Worm (Caenorhabditis elegans) whole organism, L2 larva: Measurements from ENCODE around the gene D1086.21.
"Not testable (repeated sequence)": the region's sequence is repeated elsewhere in the genome, so short reads cannot be mapped to it uniquely, and the experiment has no call there.

Experiments used
- C34F6.9 ChIP-seq: fragments of 150-350 bp; optimal IDR thresholded peaks from 2 replicates; lab custom pipeline; 2014; ENCODE audit warnings: missing biosample characterization, missing genetic modification characterization
- F13H6.1 ChIP-seq: sonication (generic microtip); optimal IDR thresholded peaks from 2 replicates; lab custom pipeline; 2016; ENCODE audit warnings: missing genetic modification characterization, missing compliant biosample characterization
- R02D3.7 ChIP-seq: fragments of 150-350 bp; optimal IDR thresholded peaks from 2 replicates; lab custom pipeline; 2014; ENCODE audit warnings: missing biosample characterization, missing genetic modification characterization
- Y55F3AM.14 ChIP-seq: fragments of 200-800 bp; sonication (Bioruptor generic); optimal IDR thresholded peaks from 2 replicates; lab custom pipeline; 2018; ENCODE audit warnings: mild to moderate bottlenecking, missing genetic modification characterization, missing compliant biosample characterization
- ZK546.5 ChIP-seq: sonication (generic microtip); optimal IDR thresholded peaks from 2 replicates; lab custom pipeline; 2017; ENCODE audit warnings: missing biosample characterization, missing genetic modification characterization
- alr-1 ChIP-seq: fragments of 150-350 bp; optimal IDR thresholded peaks from 2 replicates; lab custom pipeline; 2014; ENCODE audit warnings: missing biosample characterization, missing genetic modification characterization
- aly-2 ChIP-seq: fragments of 150-350 bp; optimal IDR thresholded peaks from 2 replicates; lab custom pipeline; 2014; ENCODE audit warnings: missing biosample characterization, missing genetic modification characterization
- ama-1 ChIP-seq: fragments of 150-350 bp; optimal IDR thresholded peaks from 2 replicates; lab custom pipeline; 2018; ENCODE audit warnings: inconsistent platforms
- blmp-1 ChIP-seq: sonication (generic microtip); optimal IDR thresholded peaks from 2 replicates; lab custom pipeline; 2017; ENCODE audit warnings: missing genetic modification characterization, mild to moderate bottlenecking, missing compliant biosample characterization, antibody characterized with exemption, moderate library complexity; ENCODE audit not compliant: insufficient read depth
- ceh-16 ChIP-seq: fragments of 150-350 bp; optimal IDR thresholded peaks from 2 replicates; lab custom pipeline; 2014; ENCODE audit warnings: missing biosample characterization, missing genetic modification characterization
- ceh-82 ChIP-seq: fragments of 150-350 bp; optimal IDR thresholded peaks from 2 replicates; lab custom pipeline; 2014; ENCODE audit warnings: missing biosample characterization, missing genetic modification characterization
- crh-2 ChIP-seq: sonication (generic microtip); optimal IDR thresholded peaks from 2 replicates; lab custom pipeline; 2017; ENCODE audit warnings: missing biosample characterization, missing genetic modification characterization
- dmd-4 ChIP-seq: sonication (generic microtip); optimal IDR thresholded peaks from 2 replicates; lab custom pipeline; 2017; ENCODE audit warnings: missing biosample characterization, missing genetic modification characterization
- egl-27 ChIP-seq: sonication (generic microtip); optimal IDR thresholded peaks from 3 replicates; lab custom pipeline; 2017; ENCODE audit warnings: missing biosample characterization, missing genetic modification reagents, missing genetic modification characterization
- elt-3 ChIP-seq: sonication (generic microtip); optimal IDR thresholded peaks from 2 replicates; lab custom pipeline; 2017; ENCODE audit warnings: missing biosample characterization, missing genetic modification characterization
- fos-1 ChIP-seq: fragments of 150-350 bp; optimal IDR thresholded peaks from 2 replicates; lab custom pipeline; 2014; ENCODE audit warnings: missing biosample characterization, missing genetic modification characterization
- gmeb-1 ChIP-seq: fragments of 150-350 bp; optimal IDR thresholded peaks from 2 replicates; lab custom pipeline; 2014; ENCODE audit warnings: missing biosample characterization, missing genetic modification characterization
- lin-11 ChIP-seq: fragments of 150-350 bp; sonication (generic microtip); optimal IDR thresholded peaks from 2 replicates; lab custom pipeline; 2014; ENCODE audit warnings: missing biosample characterization, missing genetic modification characterization, inconsistent platforms, mixed read lengths
- lin-13 ChIP-seq: fragments of 150-350 bp; optimal IDR thresholded peaks from 2 replicates; lab custom pipeline; 2014; ENCODE audit warnings: missing biosample characterization, missing genetic modification reagents, missing genetic modification characterization
- lin-39 ChIP-seq: fragments of 150-350 bp; optimal IDR thresholded peaks from 2 replicates; lab custom pipeline; 2014; ENCODE audit warnings: missing biosample characterization, missing genetic modification reagents, missing genetic modification characterization
- lsy-2 ChIP-seq, 2 experiments: fragments of 150-350 bp in 1 of 2; sonication (generic microtip) in 1 of 2; optimal IDR thresholded peaks; 2 replicates each; lab custom pipeline; 2014 to 2017; ENCODE audit warnings: missing biosample characterization in 2 of 2, missing genetic modification characterization in 2 of 2
- mab-5 ChIP-seq: fragments of 150-350 bp; optimal IDR thresholded peaks from 2 replicates; lab custom pipeline; 2014; ENCODE audit warnings: missing biosample characterization, missing genetic modification characterization
- mbf-1 ChIP-seq: sonication (generic microtip); optimal IDR thresholded peaks from 2 replicates; lab custom pipeline; 2017; ENCODE audit warnings: missing biosample characterization, missing genetic modification characterization
- nhr-10 ChIP-seq: sonication (generic microtip); optimal IDR thresholded peaks from 2 replicates; lab custom pipeline; 2017; ENCODE audit warnings: missing biosample characterization, missing genetic modification characterization
- nhr-11 ChIP-seq: fragments of 150-350 bp; optimal IDR thresholded peaks from 2 replicates; lab custom pipeline; 2014; ENCODE audit warnings: missing biosample characterization, missing genetic modification characterization
- nhr-129 ChIP-seq: fragments of 150-350 bp; optimal IDR thresholded peaks from 2 replicates; lab custom pipeline; 2014; ENCODE audit warnings: missing biosample characterization, missing genetic modification characterization
- nhr-21 ChIP-seq: fragments of 150-350 bp; optimal IDR thresholded peaks from 2 replicates; lab custom pipeline; 2014; ENCODE audit warnings: missing biosample characterization, missing genetic modification characterization
- nhr-23 ChIP-seq: fragments of 150-350 bp; optimal IDR thresholded peaks from 2 replicates; lab custom pipeline; 2014; ENCODE audit warnings: missing biosample characterization, missing genetic modification reagents, missing genetic modification characterization
- nhr-237 ChIP-seq: fragments of 150-350 bp; optimal IDR thresholded peaks from 2 replicates; lab custom pipeline; 2014; ENCODE audit warnings: missing biosample characterization, missing genetic modification characterization
- nhr-25 ChIP-seq: fragments of 150-350 bp; sonication (generic microtip); optimal IDR thresholded peaks from 3 replicates; lab custom pipeline; 2014; ENCODE audit warnings: missing biosample characterization, missing genetic modification characterization
- nhr-77 ChIP-seq: fragments of 150-350 bp; optimal IDR thresholded peaks from 2 replicates; lab custom pipeline; 2014; ENCODE audit warnings: missing biosample characterization, missing genetic modification characterization
- sem-4 ChIP-seq: fragments of 150-350 bp; optimal IDR thresholded peaks from 2 replicates; lab custom pipeline; 2014; ENCODE audit warnings: missing biosample characterization, missing genetic modification reagents, missing genetic modification characterization
- skn-1 ChIP-seq: sonication (generic microtip); optimal IDR thresholded peaks from 2 replicates; lab custom pipeline; 2017; ENCODE audit warnings: missing biosample characterization, missing genetic modification characterization
- sma-3 ChIP-seq: sonication (generic microtip); optimal IDR thresholded peaks from 2 replicates; lab custom pipeline; 2016; ENCODE audit warnings: missing genetic modification reagents, missing genetic modification characterization, missing compliant biosample characterization
- sma-9 ChIP-seq, 2 experiments: fragments of 150-350 bp in 1 of 2; sonication (generic microtip) in 1 of 2; optimal IDR thresholded peaks; 2 replicates each; lab custom pipeline; 2014 to 2016; ENCODE audit warnings: missing genetic modification characterization in 2 of 2, mild to moderate bottlenecking in 1 of 2, missing biosample characterization in 1 of 2, missing compliant biosample characterization in 1 of 2, missing genetic modification reagents in 1 of 2, moderate library complexity in 1 of 2
- snpc-4 ChIP-seq: fragments of 150-350 bp; optimal IDR thresholded peaks from 2 replicates; lab custom pipeline; 2014; ENCODE audit warnings: missing biosample characterization, missing genetic modification characterization
- unc-55 ChIP-seq: fragments of 150-350 bp; sonication (generic microtip); optimal IDR thresholded peaks from 3 replicates; lab custom pipeline; 2014; ENCODE audit warnings: missing biosample characterization, missing genetic modification reagents, missing genetic modification characterization
- unc-62 ChIP-seq: fragments of 150-350 bp; optimal IDR thresholded peaks from 2 replicates; lab custom pipeline; 2014; ENCODE audit warnings: missing biosample characterization, missing genetic modification reagents, missing genetic modification characterization
- zag-1 ChIP-seq: fragments of 150-350 bp; optimal IDR thresholded peaks from 2 replicates; lab custom pipeline; 2014; ENCODE audit warnings: missing biosample characterization, missing genetic modification characterization
- ztf-11 ChIP-seq: sonication (generic microtip); optimal IDR thresholded peaks from 2 replicates; lab custom pipeline; 2017; ENCODE audit warnings: missing biosample characterization, missing genetic modification characterization
- ztf-4 ChIP-seq: fragments of 150-350 bp; optimal IDR thresholded peaks from 2 replicates; lab custom pipeline; 2014; ENCODE audit warnings: missing biosample characterization, missing genetic modification characterization

The D1086.21 gene

ce11 chrV:14033649-14034048, 30.9 kb upstream of the D1086.21 start, which contains the start of gene ins-10:
Gene ins-10, plus strand, starts transcription at chrV:14033949.
- TF ChIP-seq mab-5, result no peak
- no peak for TF ChIP-seq elt-3
- no peak for TF ChIP-seq F13H6.1 (tag; lab: Kevin White, UChicago)
- no peak for TF ChIP-seq ZK546.5 (tag; lab: Kevin White, UChicago)
- TF ChIP-seq mbf-1, result no peak
- no peak for TF ChIP-seq skn-1 (tag; lab: Kevin White, UChicago)
- TF ChIP-seq nhr-23 (tag; lab: Kevin White, UChicago), result no peak
- TF ChIP-seq nhr-129 (tag; lab: Kevin White, UChicago), result no peak
- no peak for TF ChIP-seq lsy-2 (tag; optimal IDR thresholded peaks at IDR 0.05; lab: Kevin White, UChicago)
- TF ChIP-seq alr-1 (tag; lab: Kevin White, UChicago), result no peak
- no peak for TF ChIP-seq unc-55 (GFP tag; lab: Kevin White, UChicago)
- no peak for TF ChIP-seq aly-2 (tag; lab: Kevin White, UChicago)
- TF ChIP-seq ama-1, result no peak
- no peak for TF ChIP-seq ceh-82 (tag; lab: Kevin White, UChicago)
- TF ChIP-seq lin-13 (GFP tag; lab: Kevin White, UChicago), result no peak
- TF ChIP-seq ztf-11 (tag; lab: Kevin White, UChicago), result no peak
- no peak for TF ChIP-seq nhr-11 (tag; lab: Kevin White, UChicago)
- TF ChIP-seq crh-2 (tag; lab: Kevin White, UChicago), result no peak
- no peak for TF ChIP-seq gmeb-1 (tag; lab: Kevin White, UChicago)
- no peak for TF ChIP-seq sma-9 (GFP tag; optimal IDR thresholded peaks at IDR 0.05; lab: Kevin White, UChicago)
- TF ChIP-seq sma-9 (tag; optimal IDR thresholded peaks at IDR 0.05; lab: Kevin White, UChicago), result no peak

- peak; percentile 4 for TF ChIP-seq lin-13 (GFP tag; lab: Kevin White, UChicago)
- peak; percentile 58 for TF ChIP-seq F13H6.1 (tag; lab: Kevin White, UChicago)
- TF ChIP-seq gmeb-1 (tag; lab: Kevin White, UChicago), result peak; percentile 8
- TF ChIP-seq sma-9 (GFP tag; optimal IDR thresholded peaks at IDR 0.05; lab: Kevin White, UChicago), result peak; percentile 28
- TF ChIP-seq sma-9 (tag; optimal IDR thresholded peaks at IDR 0.05; lab: Kevin White, UChicago), result not testable (repeated sequence)
- TF ChIP-seq sma-3, result peak; percentile 28
- peak; percentile 25 for TF ChIP-seq unc-55 (GFP tag; lab: Kevin White, UChicago)
- TF ChIP-seq nhr-129 (tag; lab: Kevin White, UChicago), result peak; percentile 5
- TF ChIP-seq lsy-2 (tag; optimal IDR thresholded peaks at IDR 0.05; lab: Kevin White, UChicago), result peak in 1 of 2 experiments; percentile 35
- TF ChIP-seq, all 48 proteins: peak for 8; not testable (repeated sequence) for 40
Measured at ce11 chrV:14038328-14039084, 26.0 kb upstream of the D1086.21 start, which contains the start of gene vps-39. Gene vps-39, minus strand, starts transcription at chrV:14038378.

DNA sequence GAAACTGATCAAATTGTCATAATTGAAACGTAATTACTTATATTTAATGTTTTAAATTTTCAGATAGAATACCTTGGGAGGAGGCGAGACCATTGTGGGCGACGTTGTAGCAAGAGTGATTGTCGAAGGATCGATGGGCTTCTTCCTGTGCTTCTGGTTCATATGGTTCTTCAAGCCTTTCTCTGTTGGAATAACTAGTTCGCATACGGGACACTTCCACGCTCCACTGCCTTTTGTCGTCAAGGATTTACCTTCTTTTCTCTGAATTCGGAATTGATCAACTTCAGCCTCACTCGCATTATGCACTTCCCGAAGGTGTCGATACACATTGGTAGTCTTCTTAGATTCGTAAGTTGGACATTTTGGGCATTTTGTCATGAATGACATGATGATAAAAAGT, 15.2 kb upstream of the D1086.21 start, which contains the start of gene F58D12.1:
F58D12.1 (plus strand) TSS at position 301 of the 400 bp plus-strand sequence.
- not testable (repeated sequence) for TF ChIP-seq lin-39, egl-27, nhr-129 (tag; lab: Kevin White, UChicago)

DNA sequence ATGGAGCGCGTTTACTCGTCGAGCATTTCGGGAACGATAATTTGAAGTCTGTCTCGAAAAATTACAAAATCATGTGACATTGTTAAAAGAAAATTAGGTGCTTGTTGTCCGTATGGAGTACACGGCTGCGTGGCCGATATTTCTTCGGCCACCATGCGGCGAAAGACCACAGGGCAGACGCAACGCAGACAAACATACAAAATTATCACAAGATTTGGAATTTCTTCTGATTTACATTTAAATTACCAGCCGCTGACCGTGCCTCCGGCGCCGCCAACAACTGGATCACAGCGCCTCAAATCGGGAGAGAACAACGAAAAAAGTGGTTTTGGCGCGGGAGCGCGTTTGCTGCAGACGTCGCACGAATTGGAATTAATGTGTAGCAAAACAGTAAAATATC, 9.4 kb upstream of the D1086.21 start:
- TF ChIP-seq crh-2 (tag; lab: Kevin White, UChicago) (peak; percentile 93), ceh-82 (tag; lab: Kevin White, UChicago) (peak; percentile 67), sma-9 (GFP tag; optimal IDR thresholded peaks at IDR 0.05; lab: Kevin White, UChicago) (peak; percentile 99), ZK546.5 (tag; lab: Kevin White, UChicago) (peak; percentile 35), ceh-16 (tag; lab: Kevin White, UChicago) (peak; percentile 89), fos-1 (tag; lab: Kevin White, UChicago) (peak; percentile 83), dmd-4 (tag; lab: Kevin White, UChicago) (peak; percentile 60), Y55F3AM.14 (GFP tag; lab: Kevin White, UChicago) (peak; percentile 86), unc-62 (peak; percentile 55), ztf-4 (tag; lab: Kevin White, UChicago) (peak; percentile 84), C34F6.9 (tag; lab: Kevin White, UChicago) (peak; percentile 91), sma-3 (peak; percentile 98), nhr-25 (peak; percentile 90), lin-13 (GFP tag; lab: Kevin White, UChicago) (peak; percentile 87), R02D3.7 (tag; lab: Kevin White, UChicago) (peak; percentile 48), nhr-21 (tag; lab: Kevin White, UChicago) (peak; percentile 97), unc-55 (GFP tag; lab: Kevin White, UChicago) (peak; percentile 78), nhr-237 (tag; lab: Kevin White, UChicago) (peak; percentile 33), lin-11 (tag; lab: Kevin White, UChicago) (peak; percentile 94), mab-5 (peak; percentile 67), nhr-10 (peak; percentile 39), nhr-129 (tag; lab: Kevin White, UChicago) (peak; percentile 68), zag-1 (tag; lab: Kevin White, UChicago) (peak; percentile 69), blmp-1 (tag; lab: Kevin White, UChicago) (peak; percentile 80), skn-1 (tag; lab: Kevin White, UChicago) (peak; percentile 13), sem-4 (tag; lab: Kevin White, UChicago) (peak; percentile 93), egl-27 (tag; lab: Kevin White, UChicago) (peak; percentile 76), lsy-2 (tag; optimal IDR thresholded peaks at IDR 0.05; lab: Kevin White, UChicago) (peak; percentile 82 to 93), snpc-4 (tag; lab: Kevin White, UChicago) (peak; percentile 68), nhr-77 (tag; lab: Kevin White, UChicago) (peak; percentile 7), gmeb-1 (tag; lab: Kevin White, UChicago) (peak; percentile 88)
- TF ChIP-seq sma-9 (tag; optimal IDR thresholded peaks at IDR 0.05; lab: Kevin White, UChicago), result not testable (repeated sequence)
